Worm (Caenorhabditis elegans) whole organism, L4 larva: ENCODE results near the gene C37C3.18.

Experiments
- F26F4.8 ChIP-seq: fragments of 200-800 bp; sonication (Bioruptor generic); conservative IDR thresholded peaks from 2 replicates; pipeline ENCODE4 v1.3.6; 2022; ENCODE audit warnings: missing genetic modification characterization, missing compliant biosample characterization
- F37D6.2 ChIP-seq: sonication (generic microtip); optimal IDR thresholded peaks from 2 replicates; lab custom pipeline; 2016; ENCODE audit warnings: mild to moderate bottlenecking, missing genetic modification characterization, missing compliant biosample characterization
- F44E2.7 ChIP-seq: fragments of 200-800 bp; sonication (Bioruptor generic); IDR thresholded peaks from 2 replicates; pipeline ENCODE4 v2.1.2; 2022; ENCODE audit warnings: missing genetic modification characterization, missing compliant biosample characterization
- F49E8.2 ChIP-seq: sonication (generic microtip); optimal IDR thresholded peaks from 2 replicates; lab custom pipeline; 2016; ENCODE audit warnings: missing compliant biosample characterization, mild to moderate bottlenecking, missing genetic modification characterization, borderline replicate concordance
- R02D3.7 ChIP-seq: fragments of 150-350 bp; sonication (generic microtip); optimal IDR thresholded peaks from 3 replicates; lab custom pipeline; 2014; ENCODE audit warnings: missing biosample characterization, missing genetic modification characterization
- T20F7.1 ChIP-seq: fragments of 200-800 bp; sonication (Bioruptor generic); optimal IDR thresholded peaks from 2 replicates; lab custom pipeline; 2018; ENCODE audit warnings: mild to moderate bottlenecking, missing genetic modification characterization, missing compliant biosample characterization
- Y48G9A.11 ChIP-seq: fragments of 200-800 bp; sonication (Bioruptor generic); IDR thresholded peaks from 2 replicates; pipeline ENCODE4 v1.3.6; 2022; ENCODE audit warnings: missing genetic modification reagents, missing genetic modification characterization, missing compliant biosample characterization
- Y5F2A.4 ChIP-seq: fragments of 200-800 bp; sonication (Bioruptor generic); optimal IDR thresholded peaks from 2 replicates; lab custom pipeline; 2018; ENCODE audit warnings: mild to moderate bottlenecking, missing genetic modification characterization, missing compliant biosample characterization
- Y75B8A.6 ChIP-seq: fragments of 200-800 bp; sonication (Bioruptor generic); IDR thresholded peaks from 2 replicates; pipeline ENCODE4 v1.3.6; 2022; ENCODE audit warnings: missing genetic modification reagents, missing genetic modification characterization, missing compliant biosample characterization
- ZK546.5 ChIP-seq, 2 experiments: sonication (generic microtip); optimal IDR thresholded peaks; 2 replicates each; lab custom pipeline; 2017; ENCODE audit warnings: missing biosample characterization in 2 of 2, missing genetic modification characterization in 2 of 2
- aha-1 ChIP-seq: fragments of 150-350 bp; peaks from one replicate; lab custom pipeline; 2014; ENCODE audit warnings: missing biosample characterization, missing genetic modification characterization
- ceh-62 ChIP-seq: sonication (generic microtip); optimal IDR thresholded peaks from 2 replicates; lab custom pipeline; 2017; ENCODE audit warnings: missing biosample characterization, missing genetic modification characterization
- ceh-82 ChIP-seq: sonication (generic microtip); optimal IDR thresholded peaks from 2 replicates; lab custom pipeline; 2017; ENCODE audit warnings: missing biosample characterization, missing genetic modification characterization
- ces-1 ChIP-seq: fragments of 150-350 bp; sonication (generic microtip); optimal IDR thresholded peaks from 4 replicates; lab custom pipeline; 2014; ENCODE audit warnings: missing biosample characterization, missing genetic modification reagents, missing genetic modification characterization
- daf-16 ChIP-seq, 3 experiments: sonication (generic microtip); optimal IDR thresholded peaks; 2 replicates each; lab custom pipeline; 2016 to 2017; ENCODE audit warnings: missing genetic modification characterization in 3 of 3, missing genetic modification reagents in 3 of 3, mild to moderate bottlenecking in 2 of 3, missing compliant biosample characterization in 2 of 3, missing biosample characterization in 1 of 3, moderate library complexity in 1 of 3
- dmd-6 ChIP-seq: fragments of 200-800 bp; sonication (Bioruptor generic); IDR thresholded peaks from 2 replicates; pipeline ENCODE4 v1.3.6; 2022; ENCODE audit warnings: missing genetic modification reagents, missing genetic modification characterization, missing compliant biosample characterization
- dmd-8 ChIP-seq: fragments of 200-800 bp; sonication (Bioruptor generic); IDR thresholded peaks from 2 replicates; pipeline ENCODE4 v1.3.6; 2022; ENCODE audit warnings: missing genetic modification characterization, missing compliant biosample characterization
- egl-43 ChIP-seq: fragments of 200-800 bp; sonication (Bioruptor generic); IDR thresholded peaks from 2 replicates; pipeline ENCODE4 v1.3.6; 2022; ENCODE audit warnings: missing genetic modification reagents, missing genetic modification characterization, missing compliant biosample characterization
- hmg-1.1 ChIP-seq: fragments of 200-800 bp; sonication (Bioruptor generic); IDR thresholded peaks from 2 replicates; pipeline ENCODE4 v1.3.6; 2022; ENCODE audit warnings: missing genetic modification reagents, missing genetic modification characterization, missing compliant biosample characterization
- jun-1 ChIP-seq: fragments of 150-350 bp; optimal IDR thresholded peaks from 2 replicates; lab custom pipeline; 2014; ENCODE audit warnings: missing biosample characterization, missing genetic modification reagents, missing genetic modification characterization
- lin-13 ChIP-seq: fragments of 150-350 bp; optimal IDR thresholded peaks from 2 replicates; lab custom pipeline; 2014; ENCODE audit warnings: missing biosample characterization, missing genetic modification reagents, missing genetic modification characterization
- lin-15B ChIP-seq: fragments of 150-350 bp; sonication (generic microtip); optimal IDR thresholded peaks from 3 replicates; lab custom pipeline; 2014; ENCODE audit warnings: missing biosample characterization, missing genetic modification characterization
- lin-29 ChIP-seq: fragments of 200-800 bp; sonication (Bioruptor generic); IDR thresholded peaks from 2 replicates; pipeline ENCODE4 v1.3.6; 2022; ENCODE audit warnings: missing genetic modification reagents, missing genetic modification characterization, missing compliant biosample characterization
- lin-38 ChIP-seq: fragments of 200-800 bp; sonication (Bioruptor generic); IDR thresholded peaks from 2 replicates; pipeline ENCODE4 v1.3.6; 2022; ENCODE audit warnings: missing genetic modification reagents, missing genetic modification characterization, missing compliant biosample characterization
- lin-39 ChIP-seq: fragments of 150-350 bp; optimal IDR thresholded peaks from 2 replicates; lab custom pipeline; 2014; ENCODE audit warnings: missing biosample characterization, missing genetic modification reagents, missing genetic modification characterization
- madf-5 ChIP-seq, 2 experiments: fragments of 200-800 bp; sonication (Bioruptor generic); IDR thresholded peaks; 2 replicates each; pipeline ENCODE4 v1.3.6; 2022; ENCODE audit warnings: missing compliant biosample characterization in 2 of 2, missing genetic modification characterization in 2 of 2
- madf-9 ChIP-seq: fragments of 200-800 bp; sonication (Bioruptor generic); conservative IDR thresholded peaks from 2 replicates; pipeline ENCODE4 v1.3.6; 2022; ENCODE audit warnings: missing genetic modification reagents, missing genetic modification characterization, missing compliant biosample characterization
- mes-2 ChIP-seq: sonication (generic microtip); optimal IDR thresholded peaks from 2 replicates; lab custom pipeline; 2016; ENCODE audit warnings: missing genotype, mild to moderate bottlenecking, missing genetic modification characterization, missing compliant biosample characterization; ENCODE audit not compliant: poor library complexity, severe bottlenecking
- mxl-3 ChIP-seq: fragments of 200-800 bp; sonication (Bioruptor generic); optimal IDR thresholded peaks from 2 replicates; lab custom pipeline; 2018; ENCODE audit warnings: mild to moderate bottlenecking, missing genetic modification characterization, missing compliant biosample characterization
- nhr-102 ChIP-seq: sonication (generic microtip); optimal IDR thresholded peaks from 2 replicates; lab custom pipeline; 2016; ENCODE audit warnings: mild to moderate bottlenecking, missing genetic modification characterization, moderate library complexity, missing compliant biosample characterization
- nhr-11 ChIP-seq: fragments of 150-350 bp; optimal IDR thresholded peaks from 2 replicates; lab custom pipeline; 2014; ENCODE audit warnings: missing biosample characterization, missing genetic modification characterization
- nhr-111 ChIP-seq: fragments of 200-800 bp; sonication (Bioruptor generic); optimal IDR thresholded peaks from 2 replicates; lab custom pipeline; 2018; ENCODE audit warnings: mild to moderate bottlenecking, missing genetic modification characterization, missing compliant biosample characterization
- nhr-237 ChIP-seq: sonication (generic microtip); optimal IDR thresholded peaks from 2 replicates; lab custom pipeline; 2017; ENCODE audit warnings: missing biosample characterization, missing genetic modification characterization
- nhr-28 ChIP-seq: fragments of 150-350 bp; optimal IDR thresholded peaks from 2 replicates; lab custom pipeline; 2014; ENCODE audit warnings: missing biosample characterization, missing genetic modification characterization
- nhr-48 ChIP-seq: sonication (generic microtip); optimal IDR thresholded peaks from 2 replicates; lab custom pipeline; 2016; ENCODE audit warnings: mild to moderate bottlenecking, missing genetic modification characterization, missing compliant biosample characterization
- nhr-77 ChIP-seq: fragments of 150-350 bp; optimal IDR thresholded peaks from 2 replicates; lab custom pipeline; 2014; ENCODE audit warnings: missing biosample characterization, missing genetic modification characterization
- pha-4 ChIP-seq, 2 experiments: fragments of 150-350 bp in 1 of 2; fragments of 200-800 bp in 1 of 2; sonication (Bioruptor generic) in 1 of 2; IDR thresholded peaks in 1 of 2; optimal IDR thresholded peaks in 1 of 2; 2 replicates each; pipeline versions ENCODE4 v1.3.6 to Lab custom; 2014 to 2022; ENCODE audit warnings: missing genetic modification characterization in 2 of 2, missing genetic modification reagents in 2 of 2, missing biosample characterization in 1 of 2, missing compliant biosample characterization in 1 of 2
- pqm-1 ChIP-seq: sonication (generic microtip); optimal IDR thresholded peaks from 2 replicates; lab custom pipeline; 2017; ENCODE audit warnings: missing biosample characterization, missing genetic modification characterization
- sdz-12 ChIP-seq: fragments of 200-800 bp; sonication (Bioruptor generic); optimal IDR thresholded peaks from 2 replicates; lab custom pipeline; 2018; ENCODE audit warnings: mild to moderate bottlenecking, missing genetic modification characterization, missing compliant biosample characterization
- set-16 ChIP-seq: fragments of 200-800 bp; sonication (Bioruptor generic); IDR thresholded peaks from 2 replicates; pipeline ENCODE4 v1.3.6; 2022; ENCODE audit warnings: missing genetic modification reagents, missing genetic modification characterization, missing compliant biosample characterization
- unc-62 ChIP-seq, 3 experiments: fragments of 150-350 bp in 1 of 3; sonication (generic microtip); optimal IDR thresholded peaks in 2 of 3; peaks in 1 of 3; 1 replicate in 1 of 3; 2 replicates in 2 of 3; lab custom pipeline; 2014 to 2017; ENCODE audit warnings: missing biosample characterization in 3 of 3, missing genetic modification characterization in 3 of 3, missing genetic modification reagents in 3 of 3, missing genotype in 1 of 3
- zfp-2 ChIP-seq: sonication (generic microtip); optimal IDR thresholded peaks from 2 replicates; lab custom pipeline; 2016; ENCODE audit warnings: mild to moderate bottlenecking, missing genetic modification characterization, missing compliant biosample characterization
- zfp-3 ChIP-seq: fragments of 200-800 bp; sonication (Bioruptor generic); conservative IDR thresholded peaks from 2 replicates; pipeline ENCODE4 v1.3.6; 2022; ENCODE audit warnings: missing genetic modification reagents, missing genetic modification characterization, missing compliant biosample characterization
- ztf-7 ChIP-seq: fragments of 150-350 bp; optimal IDR thresholded peaks from 2 replicates; lab custom pipeline; 2014; ENCODE audit warnings: missing biosample characterization, missing genetic modification characterization

Gene C37C3.18

ce11 chrV:7842228-7842627 is 12.6 kb upstream of the C37C3.18 start, which contains the start of gene grd-8:
Gene grd-8, plus strand, starts transcription at chrV:7842528.
- no peak for TF ChIP-seq pqm-1 (tag; lab: Kevin White, UChicago)
- no peak for TF ChIP-seq egl-43
- TF ChIP-seq ztf-7 (tag; lab: Kevin White, UChicago) = no peak
- no peak for TF ChIP-seq ZK546.5 (tag; optimal IDR thresholded peaks at IDR 0.05; lab: Kevin White, UChicago)

- no peak for TF ChIP-seq zfp-3
- TF ChIP-seq unc-62 (GFP tag; optimal IDR thresholded peaks at IDR 0.05 in 1 of 2; lab: Kevin White, UChicago) = peak in 1 of 2 experiments; percentile 89
- TF ChIP-seq unc-62 (tag; optimal IDR thresholded peaks at IDR 0.05; lab: Kevin White, UChicago) = no peak
- no peak for TF ChIP-seq nhr-28 (tag; lab: Kevin White, UChicago)
- TF ChIP-seq lin-38 (GFP tag; lab: Robert Waterston, UW) = 0 out of 2 replicates have a peak, but pooled peaks have one; percentile 17
- TF ChIP-seq F26F4.8 = no peak
- 0 out of 2 replicates have a peak, but pooled peaks have one; percentile 9 for TF ChIP-seq dmd-6
- no peak for TF ChIP-seq lin-29
- TF ChIP-seq F49E8.2 = no peak
- TF ChIP-seq lin-15B (tag; lab: Kevin White, UChicago) = no peak
- peak; percentile 33 for TF ChIP-seq aha-1
- TF ChIP-seq, all 104 proteins: peak for 4
Observed at ce11 chrV:7847170-7847569, 7.6 kb upstream of the C37C3.18 start, which contains the start of gene memo-1. Gene memo-1, minus strand, starts transcription at chrV:7847171.

- TF ChIP-seq daf-16 (GFP tag; optimal IDR thresholded peaks at IDR 0.05; lab: Kevin White, UChicago) (no peak), daf-16 (tag; optimal IDR thresholded peaks at IDR 0.05; lab: Kevin White, UChicago) (peak; percentile 74), Y75B8A.6 (GFP tag; lab: Robert Waterston, UW) (no peak), nhr-48 (tag; lab: Kevin White, UChicago) (no peak)
Observed at ce11 chrV:7847687-7848086, 7.1 kb upstream of the C37C3.18 start.

ce11 chrV:7848251-7848650 is 6.5 kb upstream of the C37C3.18 start:
- TF ChIP-seq madf-9 (GFP tag; lab: Robert Waterston, UW) (0 out of 2 replicates have a peak, but pooled peaks have one; percentile 25), pqm-1 (tag; lab: Kevin White, UChicago) (no peak), lin-39 (tag; lab: Kevin White, UChicago) (no peak), F37D6.2 (tag; lab: Kevin White, UChicago) (no peak), ces-1 (GFP tag; lab: Kevin White, UChicago) (no peak), unc-62 (GFP tag; optimal IDR thresholded peaks at IDR 0.05 in 1 of 2; lab: Kevin White, UChicago) (no peak), unc-62 (tag; optimal IDR thresholded peaks at IDR 0.05; lab: Kevin White, UChicago) (no peak), zfp-2 (no peak), jun-1 (tag; lab: Kevin White, UChicago) (no peak), hmg-1.1 (peak; percentile 57), nhr-11 (tag; lab: Kevin White, UChicago) (no peak), lin-13 (GFP tag; lab: Kevin White, UChicago) (no peak), pha-4 (GFP tag; IDR thresholded peaks at IDR 0.05; lab: Robert Waterston, UW) (no peak), pha-4 (tag; optimal IDR thresholded peaks at IDR 0.05; lab: Kevin White, UChicago) (no peak), T20F7.1 (GFP tag; lab: Kevin White, UChicago) (no peak), zfp-3 (no peak), dmd-8 (GFP tag; lab: Robert Waterston, UW) (no peak), madf-5 (GFP tag; IDR thresholded peaks at IDR 0.05; lab: Robert Waterston, UW) (no peak), set-16 (peak; percentile 69), ceh-62 (tag; lab: Kevin White, UChicago) (no peak), ceh-82 (no peak), mes-2 (tag; lab: Kevin White, UChicago) (peak; percentile 42), nhr-102 (tag; lab: Kevin White, UChicago) (no peak), mxl-3 (GFP tag; lab: Kevin White, UChicago) (peak; percentile 74), nhr-237 (tag; lab: Kevin White, UChicago) (no peak), nhr-111 (GFP tag; lab: Kevin White, UChicago) (no peak), sdz-12 (GFP tag; lab: Kevin White, UChicago) (no peak), Y48G9A.11 (GFP tag; lab: Robert Waterston, UW) (no peak), Y5F2A.4 (GFP tag; lab: Kevin White, UChicago) (no peak), nhr-77 (tag; lab: Kevin White, UChicago) (peak; percentile 29), daf-16 (GFP tag; optimal IDR thresholded peaks at IDR 0.05; lab: Kevin White, UChicago) (no peak), daf-16 (tag; optimal IDR thresholded peaks at IDR 0.05; lab: Kevin White, UChicago) (peak; percentile 32), F44E2.7 (GFP tag; lab: Robert Waterston, UW) (no peak), R02D3.7 (tag; lab: Kevin White, UChicago) (no peak)
